Worm (Caenorhabditis elegans): ENCODE measurements around the gene acs-1.

DNA sequence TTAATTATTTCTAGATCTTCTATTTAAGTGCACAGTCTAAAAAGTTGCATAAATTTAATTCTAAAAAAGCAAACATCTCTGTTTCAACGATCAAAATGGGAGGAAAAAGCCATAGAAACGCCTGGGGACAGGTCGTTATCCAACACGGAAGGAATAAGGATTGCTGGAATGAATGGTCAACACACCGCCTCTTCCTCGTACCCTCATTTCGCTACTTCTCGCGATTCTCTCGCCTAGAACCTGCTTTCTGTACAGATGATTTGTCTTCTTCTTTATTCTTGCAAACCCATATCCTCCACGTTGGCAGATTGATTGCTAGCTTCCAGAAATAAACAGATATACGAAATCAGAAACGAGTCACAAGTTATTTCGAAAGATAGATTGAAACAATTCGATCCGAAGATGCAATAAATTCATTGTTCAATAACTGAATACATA, 9.9 kb upstream of the acs-1 start, which contains the start of gene dpy-11:
- TF ChIP-seq fax-1 (tag; optimal IDR thresholded peaks at IDR 0.05) = no peak
- TF ChIP-seq pha-4 (tag; optimal IDR thresholded peaks at IDR 0.05) = no peak
- TF ChIP-seq ceh-34 (tag; optimal IDR thresholded peaks at IDR 0.05) = no peak
- TF ChIP-seq ama-1 (optimal IDR thresholded peaks at IDR 0.05) = no peak
- no peak for TF ChIP-seq sox-4 (tag; optimal IDR thresholded peaks at IDR 0.05)
- no peak for TF ChIP-seq fkh-10 (GFP tag; optimal IDR thresholded peaks at IDR 0.05)
- no peak for TF ChIP-seq ets-4 (tag; optimal IDR thresholded peaks at IDR 0.05)
- TF ChIP-seq unc-42 (tag; optimal IDR thresholded peaks at IDR 0.05) = no peak
- TF ChIP-seq madf-2 (tag; optimal IDR thresholded peaks at IDR 0.05) = no peak
